Worm (Caenorhabditis elegans) whole organism, L2 larva: Measurements from ENCODE around the gene srx-84.

Experiments used
- blmp-1 ChIP-seq: sonication (generic microtip); optimal IDR thresholded peaks from 2 replicates; lab custom pipeline; 2017; ENCODE audit warnings: missing genetic modification characterization, mild to moderate bottlenecking, missing compliant biosample characterization, antibody characterized with exemption, moderate library complexity; ENCODE audit not compliant: insufficient read depth
- nhr-10 ChIP-seq: sonication (generic microtip); optimal IDR thresholded peaks from 2 replicates; lab custom pipeline; 2017; ENCODE audit warnings: missing biosample characterization, missing genetic modification characterization
- nhr-25 ChIP-seq: fragments of 150-350 bp; sonication (generic microtip); optimal IDR thresholded peaks from 3 replicates; lab custom pipeline; 2014; ENCODE audit warnings: missing biosample characterization, missing genetic modification characterization
- snpc-4 ChIP-seq: fragments of 150-350 bp; optimal IDR thresholded peaks from 2 replicates; lab custom pipeline; 2014; ENCODE audit warnings: missing biosample characterization, missing genetic modification characterization

DNA sequence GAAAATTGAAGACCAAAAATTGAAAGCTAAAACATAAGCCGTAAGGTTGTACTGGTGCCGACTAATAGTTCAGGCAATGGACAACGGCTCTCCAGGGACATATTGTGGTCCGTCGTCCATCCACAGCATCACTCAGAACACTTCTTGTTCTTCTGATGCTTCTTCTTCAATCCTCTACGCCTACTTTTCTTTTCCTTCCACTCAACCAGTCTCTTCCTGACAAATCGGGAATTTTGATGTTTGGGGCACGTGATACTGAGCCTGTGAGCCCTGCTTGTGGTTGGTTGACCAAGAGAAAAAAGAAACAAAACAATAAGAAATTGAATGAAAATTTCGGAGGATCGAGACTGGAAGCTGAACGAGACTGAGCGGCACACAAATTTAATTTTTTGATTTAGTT, 22.4 kb downstream of the srx-84 start:
- TF ChIP-seq nhr-25 (no peak), blmp-1 (no peak), snpc-4 (tag; lab: Kevin White, UChicago) (no peak), nhr-10 (tag; lab: Kevin White, UChicago) (no peak)
